Worm (Caenorhabditis elegans): ENCODE results near the gene Y56A3A.16.

DNA sequence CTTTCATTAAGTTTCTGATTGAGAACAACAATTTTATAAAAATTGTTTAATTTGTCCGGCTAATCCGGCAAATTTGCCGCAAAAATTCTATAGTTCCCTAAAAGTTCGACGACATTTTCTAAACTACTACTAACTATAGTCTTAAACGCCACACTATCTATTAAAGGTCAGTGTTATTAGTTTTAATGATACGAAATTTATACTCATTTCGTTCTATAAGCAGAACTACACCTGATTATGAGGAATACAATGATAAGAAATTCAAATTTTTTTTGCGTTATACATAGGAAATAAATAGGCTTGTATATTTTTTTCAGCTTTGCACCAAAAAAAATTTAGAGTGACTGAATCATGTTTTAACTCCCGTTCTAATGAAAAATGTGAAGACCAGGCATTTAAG is 34.3 kb upstream of the Y56A3A.16 start:
- TF ChIP-seq elt-3 (tag; optimal IDR thresholded peaks at IDR 0.05) (no peak), ces-1 (GFP tag; optimal IDR thresholded peaks at IDR 0.05) (no peak), snpc-4 (tag; optimal IDR thresholded peaks at IDR 0.05) (no peak), lin-13 (tag; optimal IDR thresholded peaks at IDR 0.05) (no peak), unc-62 (GFP tag; optimal IDR thresholded peaks at IDR 0.05) (no peak), nhr-12 (tag; optimal IDR thresholded peaks at IDR 0.05) (no peak), zip-8 (tag; optimal IDR thresholded peaks at IDR 0.05) (no peak), lin-32 (GFP tag; optimal IDR thresholded peaks at IDR 0.05) (no peak), nhr-237 (tag; optimal IDR thresholded peaks at IDR 0.05) (no peak), tbx-8 (GFP tag; optimal IDR thresholded peaks at IDR 0.05) (no peak)

All from whole organism, mixed stage, embryonic.